Fruit fly (Drosophila melanogaster) whole organism: ENCODE data around the gene Lcp65Ac.

Source experiments
- EcR ChIP-seq, 2 experiments: fragments of >200 bp; optimal IDR thresholded peaks; 2 replicates each; lab custom pipeline; 2017; ENCODE audit warnings: missing biosample characterization in 2 of 2, missing genetic modification characterization in 2 of 2, missing genetic modification reagents in 2 of 2
- pan ChIP-seq: fragments of >200 bp; optimal IDR thresholded peaks from 2 replicates; lab custom pipeline; 2017
- psq ChIP-seq: fragments of >200 bp; optimal IDR thresholded peaks from 2 replicates; lab custom pipeline; 2017

dm6 chr3L:6110673-6111449 lies 33.8 kb upstream of the Lcp65Ac start:
- TF ChIP-seq pan (lab: Kevin White, UChicago): no peak
- no peak for TF ChIP-seq psq (lab: Kevin White, UChicago)
- TF ChIP-seq EcR (GFP tag; optimal IDR thresholded peaks at IDR 0.05; lab: Kevin White, UChicago): no peak
